Worm (Caenorhabditis elegans): ENCODE data around the gene C35A5.11.

DNA sequence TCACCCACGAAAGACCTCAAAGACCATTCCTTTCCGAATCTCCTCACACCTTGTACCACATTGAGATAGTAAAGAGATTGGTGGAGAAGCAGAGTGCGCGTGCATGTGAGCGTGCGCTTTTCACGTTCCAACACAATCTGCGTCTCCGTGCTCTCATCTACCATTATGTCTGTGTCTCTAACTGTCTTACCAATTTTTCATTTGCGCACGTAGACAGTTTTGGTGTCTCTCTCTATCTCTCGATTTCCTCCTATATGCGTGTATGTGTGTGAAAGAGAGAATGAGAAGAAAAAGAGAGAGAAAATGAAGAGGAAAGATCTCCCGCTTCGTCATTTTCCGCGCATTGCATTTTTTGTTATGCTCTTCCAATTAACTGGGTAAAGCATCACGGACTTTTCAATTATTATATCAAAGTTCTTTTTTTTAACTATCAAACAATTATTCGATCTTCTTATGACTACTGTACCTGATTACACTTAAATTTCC is 36.3 kb downstream of the C35A5.11 start:
- TF ChIP-seq ceh-18 (tag; optimal IDR thresholded peaks at IDR 0.05) (peak; percentile 95), ama-1 (optimal IDR thresholded peaks at IDR 0.05) (no peak)
